Worm (Caenorhabditis elegans): Measurements from ENCODE around the gene Y119D3B.12.

ce11 chrIII:1231186-1231585 is 28.8 kb downstream of the Y119D3B.12 start:
- TF ChIP-seq hlh-1 (tag; optimal IDR thresholded peaks at IDR 0.05) (no peak), unc-62 (GFP tag; optimal IDR thresholded peaks at IDR 0.05) (no peak), nhr-237 (tag; optimal IDR thresholded peaks at IDR 0.05) (no peak), mep-1 (tag; optimal IDR thresholded peaks at IDR 0.05) (no peak), snpc-4 (tag; optimal IDR thresholded peaks at IDR 0.05) (no peak), tbx-8 (GFP tag; optimal IDR thresholded peaks at IDR 0.05) (no peak), mab-5 (tag; optimal IDR thresholded peaks at IDR 0.05) (no peak), ces-1 (GFP tag; optimal IDR thresholded peaks at IDR 0.05) (no peak), cnd-1 (tag; optimal IDR thresholded peaks at IDR 0.05) (no peak)

All from whole organism, mixed stage, embryonic.